Fruit fly (Drosophila melanogaster): Measurements from ENCODE around the gene CG32219.
A peak's percentile ranks its signal among the peaks of the same experiment; 100 is the strongest.

CG32219 gene

DNA sequence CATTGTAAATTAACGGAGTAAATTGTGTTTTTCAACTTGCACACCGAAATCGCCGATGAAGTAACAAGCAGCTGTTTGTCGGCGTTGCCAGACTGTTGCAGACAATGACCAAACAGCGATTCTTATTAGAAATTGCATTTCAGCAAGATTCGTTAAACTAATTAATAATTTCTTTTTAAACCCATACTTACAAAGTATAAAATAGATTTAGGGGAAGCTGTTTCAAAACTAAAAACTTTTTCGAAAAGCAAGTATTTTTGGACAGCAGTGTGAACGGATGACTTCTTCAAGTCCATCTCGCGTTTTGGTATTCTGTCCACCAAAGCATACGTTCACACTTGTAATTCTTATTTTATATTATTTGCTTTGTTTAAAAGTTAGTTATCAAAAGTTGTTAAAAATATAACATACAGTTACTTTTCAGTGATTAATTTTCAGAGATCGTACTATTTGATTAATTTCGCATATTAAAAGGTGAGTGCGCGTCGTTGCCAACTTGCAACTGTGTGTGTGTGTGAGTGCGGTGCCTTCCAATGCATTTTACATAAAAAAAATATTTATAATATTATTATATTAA, 22.4 kb downstream of the CG32219 start, which contains the start of the genes CG8004 and RhoGDI (continued):
- TF ChIP-seq dmrt11E (tag; optimal IDR thresholded peaks at IDR 0.05) (peak; percentile 52), CG13287 (GFP tag; IDR thresholded peaks at IDR 0.05; ENCODE audit: partially characterized antibody) (peak; percentile 60; the same call in 1 of the 2 replicates), CG17361 (GFP tag; IDR thresholded peaks at IDR 0.05) (peak; percentile 63; the same call in 1 of the 3 replicates), CG3847 (GFP tag; IDR thresholded peaks at IDR 0.05) (peak; percentile 80), CG14710 (tag; optimal IDR thresholded peaks at IDR 0.05) (peak; percentile 88), Atf6 (GFP tag; IDR thresholded peaks at IDR 0.05) (no peak; the same call in 1 of the 2 replicates), cwo (GFP tag; optimal IDR thresholded peaks at IDR 0.05) (no peak), Xbp1 (GFP tag; optimal IDR thresholded peaks at IDR 0.05) (peak; percentile 74), CG6791 (GFP tag; IDR thresholded peaks at IDR 0.05; ENCODE audit: partially characterized antibody) (peak; percentile 41; the same call in 1 of the 3 replicates), Taf1 (GFP tag; IDR thresholded peaks at IDR 0.05) (peak; percentile 9; the same call in 1 of the 2 replicates), vnd (GFP tag; IDR thresholded peaks at IDR 0.05; ENCODE audit: partially characterized antibody) (no peak), pita (GFP tag; optimal IDR thresholded peaks at IDR 0.05) (no peak), CG34224 (GFP tag; IDR thresholded peaks at IDR 0.05; ENCODE audit: partially characterized antibody) (no peak), jigr1 (GFP tag; IDR thresholded peaks at IDR 0.05) (no peak), dimm (GFP tag; IDR thresholded peaks at IDR 0.05) (no peak), CG3163 (GFP tag; optimal IDR thresholded peaks at IDR 0.05) (peak; percentile 11), Dfd (GFP tag; optimal IDR thresholded peaks at IDR 0.05) (no peak), CG4404 (GFP tag; IDR thresholded peaks at IDR 0.05) (no peak), onecut (GFP tag; IDR thresholded peaks at IDR 0.05) (no peak), D (optimal IDR thresholded peaks at IDR 0.05) (no peak), D (GFP tag; optimal IDR thresholded peaks at IDR 0.05) (no peak), Sry-δ (GFP tag; optimal IDR thresholded peaks at IDR 0.05) (peak; percentile 53), chinmo (GFP tag; IDR thresholded peaks at IDR 0.05; ENCODE audit: partially characterized antibody) (no peak), dysf (GFP tag; IDR thresholded peaks at IDR 0.05) (peak; percentile 60; the same call in 2 of the 3 replicates), CG32767 (GFP tag; IDR thresholded peaks at IDR 0.05) (no peak), CG31388 (GFP tag; optimal IDR thresholded peaks at IDR 0.05) (no peak), CG1832 (GFP tag; optimal IDR thresholded peaks at IDR 0.05) (no peak), Mad (GFP tag; optimal IDR thresholded peaks at IDR 0.05) (peak; percentile 73), disco-r (GFP tag; optimal IDR thresholded peaks at IDR 0.05) (peak; percentile 35), D19B (GFP tag; optimal IDR thresholded peaks at IDR 0.05) (no peak), CG32772 (GFP tag; IDR thresholded peaks at IDR 0.05) (0 out of 2 replicates have a peak, but pooled peaks have one; percentile 32), unc-4 (GFP tag; IDR thresholded peaks at IDR 0.05; ENCODE audit: partially characterized antibody) (no peak), Bteb2 (GFP tag; optimal IDR thresholded peaks at IDR 0.05) (peak; percentile 56), hkb (optimal IDR thresholded peaks at IDR 0.05) (no peak), hkb (GFP tag; IDR thresholded peaks at IDR 0.05) (peak; percentile 49; the same call in 1 of the 2 replicates), CG10366 (GFP tag; IDR thresholded peaks at IDR 0.05) (peak; percentile 61), Camta (GFP tag; optimal IDR thresholded peaks at IDR 0.05) (peak; percentile 70), CG6654 (GFP tag; optimal IDR thresholded peaks at IDR 0.05) (no peak), grau (tag; optimal IDR thresholded peaks at IDR 0.05) (peak; percentile 72), Atf3 (GFP tag; optimal IDR thresholded peaks at IDR 0.05) (peak; percentile 60), CG9932 (GFP tag; IDR thresholded peaks at IDR 0.05) (peak; percentile 82), CG2678 (tag; optimal IDR thresholded peaks at IDR 0.05) (peak; percentile 64), CG8281 (tag; optimal IDR thresholded peaks at IDR 0.05) (no peak), her (GFP tag; optimal IDR thresholded peaks at IDR 0.05) (peak; percentile 36), Dip2 (GFP tag; IDR thresholded peaks at IDR 0.05) (no peak), vfl (GFP tag; optimal IDR thresholded peaks at IDR 0.05) (peak; percentile 63), CG14441 (GFP tag; IDR thresholded peaks at IDR 0.05) (peak; percentile 53), en (GFP tag; optimal IDR thresholded peaks at IDR 0.05) (no peak), Sox102F (GFP tag; optimal IDR thresholded peaks at IDR 0.05) (peak; percentile 63), phol (tag; optimal IDR thresholded peaks at IDR 0.05) (peak; percentile 81), trem (tag; optimal IDR thresholded peaks at IDR 0.05) (peak; percentile 90)

Data from whole organism, embryonic.